Worm (Caenorhabditis elegans) whole organism, midembryonic: ENCODE measurements around the gene rad-54.B.
A peak's percentile ranks its signal among the peaks of the same experiment; 100 is the strongest.

Experiments used
- T22C8.4 ChIP-seq: fragments of 200-800 bp; sonication (Bioruptor generic); IDR thresholded peaks from 2 replicates; pipeline ENCODE4 v1.3.6; 2022; ENCODE audit warnings: missing genetic modification characterization, missing compliant biosample characterization
- cog-1 ChIP-seq: sonication (generic microtip); optimal IDR thresholded peaks from 2 replicates; lab custom pipeline; 2016; ENCODE audit warnings: missing genetic modification characterization, missing compliant biosample characterization
- flt-1 ChIP-seq: fragments of 200-800 bp; sonication (Bioruptor generic); IDR thresholded peaks from 2 replicates; pipeline ENCODE4 v1.3.6; 2022; ENCODE audit warnings: missing genetic modification characterization, missing compliant biosample characterization
- klf-2 ChIP-seq: fragments of 200-800 bp; sonication (Bioruptor generic); conservative IDR thresholded peaks from 2 replicates; pipeline ENCODE4 v1.3.6; 2022; ENCODE audit warnings: missing genetic modification reagents, missing genetic modification characterization, missing compliant biosample characterization
- med-1 ChIP-seq: sonication (generic microtip); optimal IDR thresholded peaks from 2 replicates; lab custom pipeline; 2017; ENCODE audit warnings: missing genetic modification characterization, mild to moderate bottlenecking, missing compliant biosample characterization, antibody characterized with exemption, missing genetic modification reagents; ENCODE audit not compliant: insufficient read depth
- ref-1 ChIP-seq: fragments of 200-800 bp; sonication (Bioruptor generic); conservative IDR thresholded peaks from 2 replicates; pipeline ENCODE4 v1.3.6; 2022; ENCODE audit warnings: missing genetic modification reagents, missing genetic modification characterization, missing compliant biosample characterization
- tab-1 ChIP-seq: fragments of 200-800 bp; sonication (Bioruptor generic); IDR thresholded peaks from 2 replicates; pipeline ENCODE4 v1.3.6; 2022; ENCODE audit warnings: missing genetic modification characterization, missing compliant biosample characterization
- ztf-23 ChIP-seq: fragments of 200-800 bp; sonication (Bioruptor generic); IDR thresholded peaks from 2 replicates; pipeline ENCODE4 v1.3.6; 2022; ENCODE audit warnings: missing genetic modification reagents, missing genetic modification characterization, missing compliant biosample characterization
- ztf-29 ChIP-seq: fragments of 200-800 bp; sonication (Bioruptor generic); IDR thresholded peaks from 2 replicates; pipeline ENCODE4 v1.3.6; 2022; ENCODE audit warnings: missing genetic modification reagents, missing genetic modification characterization, missing compliant biosample characterization

rad-54.B gene

DNA sequence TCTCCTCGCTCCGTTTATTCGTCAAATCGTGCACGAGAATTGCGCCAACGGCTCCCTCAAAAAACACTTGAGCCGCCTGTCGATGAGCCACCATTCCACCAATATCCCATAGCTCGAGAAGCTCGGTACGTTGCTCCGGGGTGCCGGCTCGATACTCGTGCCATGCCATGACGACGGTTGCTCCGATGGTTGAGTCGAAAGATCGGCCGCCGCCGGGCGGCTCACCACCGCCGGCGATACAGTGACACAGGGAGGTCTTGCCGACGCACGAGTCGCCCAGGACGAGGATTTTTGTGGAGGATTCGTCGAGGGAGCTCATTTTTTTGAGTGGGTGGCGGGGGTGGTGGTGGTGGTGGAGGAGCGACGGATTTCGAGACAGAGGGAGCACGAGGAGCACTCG is 13.8 kb upstream of the rad-54.B start:
- TF ChIP-seq ztf-29 (GFP tag; lab: Robert Waterston, UW): no peak
- TF ChIP-seq flt-1 (GFP tag; lab: Robert Waterston, UW): no peak
- no peak for TF ChIP-seq klf-2 (GFP tag; lab: Robert Waterston, UW)
- no peak for TF ChIP-seq ref-1 (GFP tag; lab: Robert Waterston, UW)
- TF ChIP-seq tab-1 (GFP tag; lab: Robert Waterston, UW): no peak
- TF ChIP-seq med-1 (GFP tag; lab: Kevin White, UChicago): no peak
- no peak for TF ChIP-seq ztf-23
- no peak for TF ChIP-seq T22C8.4 (GFP tag; lab: Robert Waterston, UW)
- no peak for TF ChIP-seq cog-1 (tag; lab: Kevin White, UChicago)

DNA sequence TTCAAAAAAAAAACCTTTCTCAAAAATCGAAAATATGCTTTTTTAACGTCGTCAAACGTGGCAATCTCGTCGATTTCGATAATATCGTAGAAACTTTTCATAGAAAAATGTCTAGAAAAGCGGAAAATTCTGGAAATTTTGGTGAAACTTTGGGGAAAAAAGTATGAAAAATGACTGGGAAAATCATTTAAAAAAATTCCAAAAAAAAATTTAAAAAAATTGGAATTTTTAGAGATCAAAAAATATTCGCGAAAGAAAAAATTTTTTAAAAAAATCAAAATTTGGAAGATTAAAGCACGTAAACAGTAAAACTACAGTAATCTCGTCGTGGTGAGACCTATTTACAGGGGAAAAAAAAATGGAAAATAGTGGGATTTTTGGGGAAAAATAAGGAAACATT is 10.9 kb upstream of the rad-54.B start, which contains the start of gene Y116A8C.10:
Gene Y116A8C.10 (minus strand): TSS at position 101 of the 400 bp plus-strand sequence.
- TF ChIP-seq T22C8.4 (GFP tag; lab: Robert Waterston, UW) (no peak), tab-1 (GFP tag; lab: Robert Waterston, UW) (no peak), med-1 (GFP tag; lab: Kevin White, UChicago) (no peak), ref-1 (GFP tag; lab: Robert Waterston, UW) (no peak), cog-1 (tag; lab: Kevin White, UChicago) (no peak), klf-2 (GFP tag; lab: Robert Waterston, UW) (no peak), flt-1 (GFP tag; lab: Robert Waterston, UW) (no peak), ztf-23 (no peak), ztf-29 (GFP tag; lab: Robert Waterston, UW) (no peak)

DNA sequence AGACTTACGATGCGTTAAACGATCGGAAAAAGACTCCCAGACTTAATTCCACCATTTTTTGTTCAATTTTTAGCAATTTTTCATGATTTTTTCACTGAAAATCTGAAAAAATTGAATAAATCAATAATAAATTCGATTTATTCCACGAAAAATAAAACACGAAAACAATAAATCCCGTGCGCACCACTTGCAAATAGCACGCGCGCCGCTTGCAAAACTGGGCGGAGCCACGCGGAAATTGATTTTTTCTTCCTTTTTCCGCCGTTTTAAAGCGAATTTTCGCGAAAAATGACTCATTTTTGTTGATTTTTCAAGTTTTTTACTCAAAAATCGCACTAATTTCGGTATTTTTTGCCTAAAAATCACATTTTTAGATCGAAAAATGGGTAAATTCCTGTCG is 3.1 kb upstream of the rad-54.B start, which contains the start of the genes Y116A8C.9 and arf-6:
Gene Y116A8C.9 (minus strand): TSS at position 55 of the 400 bp plus-strand sequence.
Gene arf-6 (plus strand): TSS at position 375 of the 400 bp plus-strand sequence.
- TF ChIP-seq ref-1 (GFP tag; lab: Robert Waterston, UW) (no peak), T22C8.4 (GFP tag; lab: Robert Waterston, UW) (peak; percentile 87), flt-1 (GFP tag; lab: Robert Waterston, UW) (peak; percentile 81), tab-1 (GFP tag; lab: Robert Waterston, UW) (peak; percentile 67; the same call in 1 of the 2 replicates), ztf-29 (GFP tag; lab: Robert Waterston, UW) (no peak), klf-2 (GFP tag; lab: Robert Waterston, UW) (peak; percentile 77; the same call in 1 of the 2 replicates), cog-1 (tag; lab: Kevin White, UChicago) (peak; percentile 1), med-1 (GFP tag; lab: Kevin White, UChicago) (peak; percentile 84), ztf-23 (peak; percentile 76)

DNA sequence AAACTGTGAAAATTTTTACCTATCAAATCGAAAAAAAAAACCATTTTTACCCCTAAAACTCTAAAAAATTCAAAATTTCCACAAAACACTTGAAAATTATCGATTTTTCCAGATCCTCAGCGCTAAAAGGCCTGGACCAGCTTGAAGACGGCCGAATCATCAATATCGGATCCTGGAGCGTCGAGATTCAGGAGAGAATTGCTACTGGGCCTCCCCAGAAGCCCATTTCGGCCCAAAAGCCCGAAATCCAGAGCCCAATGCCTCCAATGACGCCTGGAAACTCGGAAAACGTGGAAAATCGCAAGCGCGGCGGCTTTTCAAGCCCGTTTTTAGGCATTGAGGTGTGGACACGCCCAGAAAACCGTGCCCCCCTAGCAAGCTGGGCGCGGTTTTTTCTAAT is 2.5 kb downstream of the rad-54.B start:
- no peak for TF ChIP-seq med-1 (GFP tag; lab: Kevin White, UChicago)
- 0 out of 2 replicates have a peak, but pooled peaks have one; percentile 46 for TF ChIP-seq T22C8.4 (GFP tag; lab: Robert Waterston, UW)

DNA sequence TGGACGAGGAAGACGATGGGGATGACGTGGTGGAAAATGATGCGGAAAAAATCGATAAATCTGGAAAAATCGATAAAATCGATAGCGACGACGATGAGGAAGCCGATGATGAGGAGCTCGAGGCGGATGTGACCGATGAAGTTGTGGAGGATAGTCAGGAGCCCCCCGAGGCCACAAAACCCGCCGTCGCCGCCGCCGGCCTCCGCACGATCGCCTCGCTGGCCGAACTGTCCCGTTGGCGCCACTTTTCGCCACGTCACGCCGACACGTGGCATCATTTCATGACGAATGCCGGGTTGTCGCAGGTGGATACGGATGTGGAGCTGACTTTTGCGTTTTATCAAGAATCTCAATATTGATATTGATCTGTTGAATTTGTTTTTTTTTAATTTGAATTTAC is 12.6 kb downstream of the rad-54.B start:
- TF ChIP-seq T22C8.4 (GFP tag; lab: Robert Waterston, UW): peak; percentile 48; the same call in 1 of the 2 replicates
- no peak for TF ChIP-seq ref-1 (GFP tag; lab: Robert Waterston, UW)

DNA sequence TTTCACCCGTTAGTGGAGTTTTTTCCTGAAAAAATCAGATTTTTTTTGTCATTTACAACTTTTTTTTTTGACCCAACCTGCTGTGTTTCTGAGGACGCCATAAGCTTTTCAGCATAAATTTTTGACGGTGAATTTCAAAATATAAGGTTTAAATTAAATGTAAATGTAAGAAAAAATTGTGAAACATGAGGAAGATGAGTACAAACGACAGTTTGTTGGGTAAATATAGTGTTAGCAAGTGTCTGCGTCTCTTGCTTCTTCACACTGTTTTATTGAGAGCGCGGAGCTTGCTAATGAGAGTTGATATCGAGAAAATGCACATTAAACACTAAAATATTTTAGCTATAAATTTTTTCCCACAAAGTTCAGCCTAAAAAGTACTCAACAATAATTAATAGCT is 20.5 kb downstream of the rad-54.B start, which contains the start of gene rom-3:
Gene rom-3 (minus strand): TSS at position 101 of the 400 bp plus-strand sequence.
- TF ChIP-seq cog-1 (tag; lab: Kevin White, UChicago) (no peak), ref-1 (GFP tag; lab: Robert Waterston, UW) (no peak), klf-2 (GFP tag; lab: Robert Waterston, UW) (no peak), ztf-23 (no peak), T22C8.4 (GFP tag; lab: Robert Waterston, UW) (no peak), flt-1 (GFP tag; lab: Robert Waterston, UW) (no peak), tab-1 (GFP tag; lab: Robert Waterston, UW) (no peak), med-1 (GFP tag; lab: Kevin White, UChicago) (no peak), ztf-29 (GFP tag; lab: Robert Waterston, UW) (no peak)

DNA sequence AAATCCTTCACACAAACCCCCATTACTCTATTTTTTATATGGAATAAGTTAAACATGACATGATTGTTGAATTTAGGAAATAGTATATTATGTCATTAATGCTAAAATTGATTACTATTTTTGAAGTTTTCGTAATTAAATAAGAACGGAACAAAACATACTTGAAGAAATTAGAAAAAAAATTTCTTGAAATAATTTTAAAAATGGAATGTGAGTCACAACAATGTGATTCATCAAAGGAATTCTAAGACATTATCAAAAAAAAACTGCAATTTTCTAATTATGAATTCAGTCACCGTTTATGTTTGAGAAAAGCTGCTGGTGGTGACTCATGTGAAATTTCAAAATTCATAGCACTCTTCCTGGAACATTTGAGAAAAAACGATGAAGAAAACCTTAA is 38.5 kb downstream of the rad-54.B start, which contains the start of gene nccd-1:
Gene nccd-1 (plus strand): TSS at position 301 of the 400 bp plus-strand sequence.
- TF ChIP-seq ztf-29 (GFP tag; lab: Robert Waterston, UW): no peak
- no peak for TF ChIP-seq med-1 (GFP tag; lab: Kevin White, UChicago)
- TF ChIP-seq tab-1 (GFP tag; lab: Robert Waterston, UW): no peak
- TF ChIP-seq flt-1 (GFP tag; lab: Robert Waterston, UW): no peak
- TF ChIP-seq ref-1 (GFP tag; lab: Robert Waterston, UW): no peak
- TF ChIP-seq ztf-23: no peak
- TF ChIP-seq cog-1 (tag; lab: Kevin White, UChicago): no peak
- no peak for TF ChIP-seq klf-2 (GFP tag; lab: Robert Waterston, UW)
- TF ChIP-seq T22C8.4 (GFP tag; lab: Robert Waterston, UW): no peak

DNA sequence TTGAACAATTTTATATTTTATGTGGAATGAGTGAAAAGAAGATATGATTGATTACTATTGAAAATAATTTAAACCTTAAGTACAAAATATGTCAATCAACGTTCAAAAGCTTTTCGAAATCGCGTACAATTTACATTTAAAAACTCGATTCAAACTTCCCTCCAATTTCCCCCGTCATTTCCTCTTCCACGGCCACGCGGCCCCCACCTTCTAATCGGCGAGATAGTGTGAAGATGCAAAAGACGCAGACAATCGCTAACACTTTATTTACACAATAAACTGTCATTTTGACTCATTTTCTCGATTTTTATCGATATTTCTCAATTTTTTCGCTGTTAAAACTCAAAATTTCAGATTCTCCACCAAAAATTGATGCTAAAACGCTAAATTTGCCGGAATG is 45.6 kb downstream of the rad-54.B start, which contains the start of gene rom-4:
Gene rom-4 (plus strand): TSS at position 398 of the 400 bp plus-strand sequence.
- TF ChIP-seq T22C8.4 (GFP tag; lab: Robert Waterston, UW): peak; percentile 48; the same call in 1 of the 2 replicates
- TF ChIP-seq ref-1 (GFP tag; lab: Robert Waterston, UW): no peak
- TF ChIP-seq cog-1 (tag; lab: Kevin White, UChicago): peak; percentile 28

DNA sequence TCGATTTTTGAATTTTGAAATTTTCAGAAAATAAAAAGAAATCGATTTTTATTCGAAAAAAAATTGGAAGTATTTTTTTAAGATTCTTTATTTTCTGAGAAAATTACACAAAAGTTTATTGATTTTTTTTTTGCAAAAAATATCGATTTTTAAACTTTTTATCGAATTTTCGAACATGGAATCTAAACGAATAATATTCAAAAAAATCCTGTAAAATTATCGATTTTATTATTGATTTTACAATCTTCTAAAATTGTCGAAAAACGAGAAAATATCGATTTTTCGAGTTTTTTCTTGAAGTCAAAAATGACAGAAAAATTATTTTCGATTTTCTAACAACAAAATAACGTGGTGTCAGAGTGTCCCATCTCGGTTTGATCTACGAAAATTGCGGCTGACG is 55.9 kb downstream of the rad-54.B start:
- TF ChIP-seq T22C8.4 (GFP tag; lab: Robert Waterston, UW): peak; percentile 14; the same call in 1 of the 2 replicates
- TF ChIP-seq ztf-23: no peak

DNA sequence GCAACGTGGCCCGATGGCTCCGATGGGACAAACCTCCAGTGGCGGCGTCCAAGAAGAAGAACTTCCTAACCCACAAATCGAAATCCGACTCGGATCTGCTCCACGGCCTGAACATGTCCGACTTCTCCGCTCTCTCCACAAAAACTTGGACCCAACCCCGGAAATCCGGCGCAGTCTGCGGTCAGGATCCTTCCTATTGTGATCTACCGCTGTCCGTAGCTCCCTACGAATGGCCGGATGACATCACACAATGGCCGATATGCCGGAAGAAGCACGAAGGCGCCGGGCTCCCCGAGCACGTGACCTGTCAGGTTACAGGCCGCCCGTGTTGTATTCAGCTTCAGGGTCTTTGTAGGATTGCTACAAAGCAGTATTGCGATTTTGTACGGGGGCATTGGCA is 60.4 kb downstream of the rad-54.B start:
- no peak for TF ChIP-seq ztf-29 (GFP tag; lab: Robert Waterston, UW)
- no peak for TF ChIP-seq T22C8.4 (GFP tag; lab: Robert Waterston, UW)
- TF ChIP-seq ztf-23: no peak
- TF ChIP-seq ref-1 (GFP tag; lab: Robert Waterston, UW): no peak
- no peak for TF ChIP-seq med-1 (GFP tag; lab: Kevin White, UChicago)
- no peak for TF ChIP-seq tab-1 (GFP tag; lab: Robert Waterston, UW)
- TF ChIP-seq klf-2 (GFP tag; lab: Robert Waterston, UW): no peak
- TF ChIP-seq cog-1 (tag; lab: Kevin White, UChicago): no peak
- no peak for TF ChIP-seq flt-1 (GFP tag; lab: Robert Waterston, UW)
